Fruit fly (Drosophila melanogaster): ENCODE results near the gene Rrp40.

The Rrp40 gene

dm6 chr2L:1729607-1730011, 1.1 kb downstream of the Rrp40 start, which contains the start of the genes Eno and CG31937 (continued):
- TF ChIP-seq CG18619 (GFP tag; optimal IDR thresholded peaks at IDR 0.05) (no peak), chinmo (GFP tag; IDR thresholded peaks at IDR 0.05; ENCODE audit: partially characterized antibody) (no peak), tin (GFP tag; optimal IDR thresholded peaks at IDR 0.05) (peak; percentile 17), ERR (GFP tag; optimal IDR thresholded peaks at IDR 0.05) (no peak), CG15269 (tag; optimal IDR thresholded peaks at IDR 0.05) (peak; percentile 69), CG31365 (tag; optimal IDR thresholded peaks at IDR 0.05) (no peak), D (optimal IDR thresholded peaks at IDR 0.05) (no peak), D (GFP tag; optimal IDR thresholded peaks at IDR 0.05) (no peak), CG8089 (GFP tag; optimal IDR thresholded peaks at IDR 0.05) (peak; percentile 40), Lim3 (GFP tag; IDR thresholded peaks at IDR 0.05) (no peak), gt (GFP tag; IDR thresholded peaks at IDR 0.05) (no peak), ash1 (GFP tag; optimal IDR thresholded peaks at IDR 0.05) (no peak), Lpt (GFP tag; optimal IDR thresholded peaks at IDR 0.05) (no peak), kay (GFP tag; optimal IDR thresholded peaks at IDR 0.05) (no peak), prd (optimal IDR thresholded peaks at IDR 0.05) (no peak), prd (GFP tag; IDR thresholded peaks at IDR 0.05) (peak; percentile 50), Aef1 (GFP tag; IDR thresholded peaks at IDR 0.05) (peak; percentile 54; the same call in 2 of the 3 replicates), amos (GFP tag; IDR thresholded peaks at IDR 0.05; ENCODE audit: partially characterized antibody) (no peak), fd96Cb (tag; optimal IDR thresholded peaks at IDR 0.05) (no peak), Myb (GFP tag; optimal IDR thresholded peaks at IDR 0.05) (peak; percentile 8), CG18764 (GFP tag; optimal IDR thresholded peaks at IDR 0.05) (peak; percentile 9), Fer3 (tag; optimal IDR thresholded peaks at IDR 0.05) (peak; percentile 27), jumu (GFP tag; optimal IDR thresholded peaks at IDR 0.05) (peak; percentile 18), crp (GFP tag; optimal IDR thresholded peaks at IDR 0.05) (peak; percentile 6 to 88), CG12744 (GFP tag; optimal IDR thresholded peaks at IDR 0.05) (peak; percentile 17), Neu2 (GFP tag; optimal IDR thresholded peaks at IDR 0.05; ENCODE audit: borderline replicate concordance) (no peak), esg (GFP tag; conservative IDR thresholded peaks at IDR 0.05) (peak; percentile 51), scrt (GFP tag; optimal IDR thresholded peaks at IDR 0.05) (no peak), otp (GFP tag; IDR thresholded peaks at IDR 0.05) (no peak; the same call in 2 of the 3 replicates), CG13894 (tag; optimal IDR thresholded peaks at IDR 0.05) (peak; percentile 44), HLH3B (GFP tag; IDR thresholded peaks at IDR 0.05) (peak; percentile 54), gsb (GFP tag; IDR thresholded peaks at IDR 0.05) (no peak), Dll (GFP tag; IDR thresholded peaks at IDR 0.05; ENCODE audit: partially characterized antibody) (0 out of 4 replicates have a peak, but pooled peaks have one; percentile 32), CG16813 (GFP tag; IDR thresholded peaks at IDR 0.05; ENCODE audit: partially characterized antibody) (no peak), Dip3 (GFP tag; optimal IDR thresholded peaks at IDR 0.05) (peak; percentile 55), CG1024 (GFP tag; IDR thresholded peaks at IDR 0.05) (no peak), Side (GFP tag; optimal IDR thresholded peaks at IDR 0.05) (peak; percentile 3), sqz (GFP tag; optimal IDR thresholded peaks at IDR 0.05) (no peak), CG15696 (tag; optimal IDR thresholded peaks at IDR 0.05) (no peak), CG10462 (GFP tag; optimal IDR thresholded peaks at IDR 0.05) (no peak), her (GFP tag; optimal IDR thresholded peaks at IDR 0.05) (no peak), rib (GFP tag; IDR thresholded peaks at IDR 0.05) (no peak), CG3163 (GFP tag; optimal IDR thresholded peaks at IDR 0.05) (no peak), Sry-β (GFP tag; optimal IDR thresholded peaks at IDR 0.05) (peak; percentile 90), zen2 (GFP tag; IDR thresholded peaks at IDR 0.05; ENCODE audit: partially characterized antibody) (no peak), CG1602 (GFP tag; optimal IDR thresholded peaks at IDR 0.05) (peak; percentile 28), slbo (GFP tag; IDR thresholded peaks at IDR 0.05) (peak; percentile 76), HLHmδ (GFP tag; optimal IDR thresholded peaks at IDR 0.05) (no peak), Dfd (GFP tag; optimal IDR thresholded peaks at IDR 0.05) (no peak), gcm2 (GFP tag; optimal IDR thresholded peaks at IDR 0.05) (no peak), hb (GFP tag; IDR thresholded peaks at IDR 0.05; ENCODE audit: partially characterized antibody) (no peak), CG8281 (tag; optimal IDR thresholded peaks at IDR 0.05) (no peak)

All from whole organism, embryonic.